1 worm cellular context compared by ENCODE assay signal in genomic region chrV:2250126-2250590, ce11.
TF ChIP-seq lines count a peak whose summit lies in the region.

cyp-33C7 (plus strand) TSS chrV:2250540.

TF ChIP-seq in whole organism, L1 larva, 84 proteins besides CTCF, POLR2A, EP300 and RAD21 (continued from another document):
- no peak for TF ChIP-seq unc-130 (tag; optimal IDR thresholded peaks at IDR 0.05; lab: Kevin White, UChicago)
- TF ChIP-seq elt-3 (tag; optimal IDR thresholded peaks at IDR 0.05; lab: Kevin White, UChicago) = peak in 1 of 6 experiments; percentile 37
- TF ChIP-seq grh-1 (GFP tag; IDR thresholded peaks at IDR 0.05; lab: Robert Waterston, UW) = no peak
- TF ChIP-seq unc-30 (tag; optimal IDR thresholded peaks at IDR 0.05; lab: Kevin White, UChicago) = no peak
- TF ChIP-seq nhr-237 (tag; optimal IDR thresholded peaks at IDR 0.05; lab: Kevin White, UChicago) = no peak
- no peak for TF ChIP-seq nhr-11 (tag; optimal IDR thresholded peaks at IDR 0.05; lab: Kevin White, UChicago)
- TF ChIP-seq hlh-4 (tag; optimal IDR thresholded peaks at IDR 0.05; lab: Kevin White, UChicago) = no peak
- no peak for TF ChIP-seq C04F5.9 (tag; optimal IDR thresholded peaks at IDR 0.05; lab: Kevin White, UChicago)
- TF ChIP-seq ama-1 (optimal IDR thresholded peaks at IDR 0.05; lab: Kevin White, UChicago) = no peak
- no peak for TF ChIP-seq sox-4 (tag; optimal IDR thresholded peaks at IDR 0.05; lab: Kevin White, UChicago)
- TF ChIP-seq unc-98 (GFP tag; IDR thresholded peaks at IDR 0.05; lab: Robert Waterston, UW) = no peak
- TF ChIP-seq fos-1 (tag; optimal IDR thresholded peaks at IDR 0.05; lab: Kevin White, UChicago) = no peak
- TF ChIP-seq dsc-1 (tag; optimal IDR thresholded peaks at IDR 0.05; lab: Kevin White, UChicago) = no peak
- no peak for TF ChIP-seq ets-5 (GFP tag; IDR thresholded peaks at IDR 0.05; lab: Robert Waterston, UW)
- peak; percentile 88 for TF ChIP-seq lin-14 (GFP tag; optimal IDR thresholded peaks at IDR 0.05; lab: Kevin White, UChicago)
- peak; percentile 89 for TF ChIP-seq nhr-20 (tag; optimal IDR thresholded peaks at IDR 0.05; lab: Kevin White, UChicago)
- TF ChIP-seq lin-13 (GFP tag; optimal IDR thresholded peaks at IDR 0.05; lab: Kevin White, UChicago) = no peak
- no peak for TF ChIP-seq nhr-84 (tag; optimal IDR thresholded peaks at IDR 0.05; lab: Kevin White, UChicago)
- no peak for TF ChIP-seq mef-2 (tag; optimal IDR thresholded peaks at IDR 0.05; lab: Kevin White, UChicago)
- no peak for TF ChIP-seq pqm-1 (tag; optimal IDR thresholded peaks at IDR 0.05; lab: Kevin White, UChicago)
- TF ChIP-seq dpl-1 (GFP tag; optimal IDR thresholded peaks at IDR 0.05; lab: Kevin White, UChicago) = peak in 2 of 3 experiments; percentile 11 to 33
- no peak for TF ChIP-seq ceh-8 (GFP tag; optimal IDR thresholded peaks at IDR 0.05; lab: Kevin White, UChicago)
- TF ChIP-seq sup-37 (GFP tag; optimal IDR thresholded peaks at IDR 0.05; lab: Kevin White, UChicago) = no peak
- no peak for TF ChIP-seq unc-86 (tag; optimal IDR thresholded peaks at IDR 0.05; lab: Kevin White, UChicago)
- no peak for TF ChIP-seq ceh-88 (GFP tag; IDR thresholded peaks at IDR 0.05; lab: Robert Waterston, UW)
- TF ChIP-seq tlp-1 (tag; optimal IDR thresholded peaks at IDR 0.05; lab: Kevin White, UChicago) = no peak
- no peak for TF ChIP-seq xbp-1 (tag; optimal IDR thresholded peaks at IDR 0.05; lab: Kevin White, UChicago)
- TF ChIP-seq snpc-4 (tag; optimal IDR thresholded peaks at IDR 0.05; lab: Kevin White, UChicago) = no peak
- TF ChIP-seq egl-13 (tag; optimal IDR thresholded peaks at IDR 0.05; lab: Kevin White, UChicago) = no peak
- TF ChIP-seq irx-1 (tag; optimal IDR thresholded peaks at IDR 0.05; lab: Kevin White, UChicago) = no peak
- no peak for TF ChIP-seq alr-1 (tag; optimal IDR thresholded peaks at IDR 0.05; lab: Kevin White, UChicago; ENCODE audit: borderline replicate concordance)
- TF ChIP-seq lin-35 (GFP tag; optimal IDR thresholded peaks at IDR 0.05; lab: Kevin White, UChicago) = peak in 1 of 2 experiments; percentile 75
- TF ChIP-seq aly-2 (tag; optimal IDR thresholded peaks at IDR 0.05; lab: Kevin White, UChicago) = no peak
TF ChIP-seq in whole organism, L1 larva: peak in this region for 20.
